Fruit fly (Drosophila melanogaster) S2 (cell line): ENCODE data around the gene ATP6AP2.

Experiments used
- CG8478 ChIP-seq: fragments of >200 bp; optimal IDR thresholded peaks from 2 replicates; lab custom pipeline; 2018
- CTCF ChIP-seq, 2 experiments: fragments of >200 bp; optimal IDR thresholded peaks; 2 replicates each; lab custom pipeline; 2018

DNA sequence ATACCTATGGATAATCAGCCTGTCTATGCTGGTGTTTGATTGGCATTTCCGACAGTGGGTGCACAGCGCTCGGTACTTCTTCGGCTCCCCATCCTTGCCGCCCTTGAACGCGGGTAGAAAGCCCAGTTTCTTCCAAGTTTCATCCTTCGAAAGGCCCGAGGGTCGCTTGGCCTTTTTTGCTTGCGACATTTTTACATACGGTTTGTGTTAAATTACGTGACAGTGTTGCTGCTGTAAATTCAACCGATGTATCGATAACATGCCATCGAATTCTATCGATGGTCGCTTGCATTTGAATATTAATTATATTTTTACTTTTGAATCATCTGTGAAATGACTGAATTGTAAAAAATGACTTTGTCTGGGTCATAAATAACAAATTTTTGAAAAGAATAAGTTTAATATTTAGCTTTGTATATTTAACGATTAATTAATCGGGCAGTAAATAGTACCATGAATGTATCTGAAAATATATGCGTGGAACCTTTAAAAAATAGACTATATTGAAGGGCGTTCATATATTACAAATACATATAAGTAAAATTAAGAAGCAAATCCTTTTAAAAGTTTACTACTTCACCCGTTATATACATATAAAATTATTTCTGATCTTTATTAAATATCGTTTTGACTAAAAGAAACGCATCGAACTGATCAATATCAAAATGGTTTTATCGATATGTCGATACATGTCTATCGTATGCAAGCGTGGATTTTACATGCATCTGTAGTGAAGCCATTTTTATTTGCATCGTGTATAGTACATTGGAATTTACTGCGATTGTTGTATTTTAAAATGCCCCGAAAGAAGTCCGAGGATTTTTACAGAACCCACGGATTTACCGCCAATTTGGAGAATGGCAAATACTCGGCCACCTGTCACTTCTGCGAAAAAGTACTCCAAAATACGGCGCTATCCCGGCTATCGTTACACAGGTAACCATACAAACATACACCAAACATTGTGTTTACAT, 1.9 kb upstream of the ATP6AP2 start, which contains the start of the genes Ibf2 and Ibf1:
- TF ChIP-seq CG8478, result no peak
- TF ChIP-seq CTCF (optimal IDR thresholded peaks at IDR 0.05; lab: Kevin White, UChicago), result no peak
